Worm (Caenorhabditis elegans) whole organism, L4 larva: Measurements from ENCODE around the gene F42F12.3.
A peak's percentile ranks its signal among the peaks of the same experiment; 100 is the strongest.

Source experiments
- D1046.2 ChIP-seq: fragments of 200-800 bp; sonication (Bioruptor generic); IDR thresholded peaks from 2 replicates; pipeline ENCODE4 v1.3.6; 2022; ENCODE audit warnings: missing genetic modification characterization, missing compliant biosample characterization
- F10B5.3 ChIP-seq: sonication (generic microtip); optimal IDR thresholded peaks from 2 replicates; lab custom pipeline; 2016; ENCODE audit warnings: mild to moderate bottlenecking, missing genetic modification characterization, missing compliant biosample characterization
- F49E8.2 ChIP-seq: sonication (generic microtip); optimal IDR thresholded peaks from 2 replicates; lab custom pipeline; 2016; ENCODE audit warnings: missing compliant biosample characterization, mild to moderate bottlenecking, missing genetic modification characterization, borderline replicate concordance
- T26A8.4 ChIP-seq: fragments of 200-800 bp; sonication (Bioruptor generic); IDR thresholded peaks from 2 replicates; pipeline ENCODE4 v1.3.6; 2022; ENCODE audit warnings: missing genetic modification characterization, missing compliant biosample characterization
- Y75B8A.6 ChIP-seq: fragments of 200-800 bp; sonication (Bioruptor generic); IDR thresholded peaks from 2 replicates; pipeline ENCODE4 v1.3.6; 2022; ENCODE audit warnings: missing genetic modification reagents, missing genetic modification characterization, missing compliant biosample characterization
- ZK546.5 ChIP-seq, 2 experiments: sonication (generic microtip); optimal IDR thresholded peaks; 2 replicates each; lab custom pipeline; 2017; ENCODE audit warnings: missing biosample characterization in 2 of 2, missing genetic modification characterization in 2 of 2
- aha-1 ChIP-seq: fragments of 150-350 bp; peaks from one replicate; lab custom pipeline; 2014; ENCODE audit warnings: missing biosample characterization, missing genetic modification characterization
- ceh-32 ChIP-seq: sonication (generic microtip); optimal IDR thresholded peaks from 2 replicates; lab custom pipeline; 2016; ENCODE audit warnings: mild to moderate bottlenecking, missing genetic modification characterization, missing compliant biosample characterization; ENCODE audit not compliant: poor library complexity
- ctbp-1 ChIP-seq: fragments of 200-800 bp; sonication (Bioruptor generic); IDR thresholded peaks from 2 replicates; pipeline ENCODE4 v1.3.6; 2022; ENCODE audit warnings: missing genetic modification reagents, missing genetic modification characterization, missing compliant biosample characterization
- daf-8 ChIP-seq: fragments of 200-800 bp; sonication (Bioruptor generic); IDR thresholded peaks from 2 replicates; pipeline ENCODE4 v1.3.6; 2022; ENCODE audit warnings: missing genetic modification characterization, missing compliant biosample characterization
- dmd-6 ChIP-seq: fragments of 200-800 bp; sonication (Bioruptor generic); IDR thresholded peaks from 2 replicates; pipeline ENCODE4 v1.3.6; 2022; ENCODE audit warnings: missing genetic modification reagents, missing genetic modification characterization, missing compliant biosample characterization
- egl-43 ChIP-seq: fragments of 200-800 bp; sonication (Bioruptor generic); IDR thresholded peaks from 2 replicates; pipeline ENCODE4 v1.3.6; 2022; ENCODE audit warnings: missing genetic modification reagents, missing genetic modification characterization, missing compliant biosample characterization
- fkh-10 ChIP-seq: fragments of 150-350 bp; optimal IDR thresholded peaks from 2 replicates; lab custom pipeline; 2014; ENCODE audit warnings: missing biosample characterization, missing genetic modification reagents, missing genetic modification characterization
- fos-1 ChIP-seq: fragments of 150-350 bp; optimal IDR thresholded peaks from 2 replicates; lab custom pipeline; 2014; ENCODE audit warnings: missing biosample characterization, missing genetic modification characterization
- gei-8 ChIP-seq: fragments of 200-800 bp; sonication (Bioruptor generic); optimal IDR thresholded peaks from 2 replicates; lab custom pipeline; 2018; ENCODE audit warnings: mild to moderate bottlenecking, missing genetic modification characterization, missing compliant biosample characterization
- hlh-11 ChIP-seq: fragments of 200-800 bp; sonication (Bioruptor generic); optimal IDR thresholded peaks from 2 replicates; lab custom pipeline; 2018; ENCODE audit warnings: mild to moderate bottlenecking, missing genetic modification characterization, missing compliant biosample characterization
- hlh-30 ChIP-seq: sonication (generic microtip); optimal IDR thresholded peaks from 2 replicates; lab custom pipeline; 2017; ENCODE audit warnings: antibody characterized with exemption, mild to moderate bottlenecking, missing genetic modification characterization, missing compliant biosample characterization; ENCODE audit not compliant: insufficient read depth
- lin-1 ChIP-seq: fragments of 200-800 bp; sonication (Bioruptor generic); IDR thresholded peaks from 2 replicates; pipeline ENCODE4 v1.3.6; 2022; ENCODE audit warnings: missing genetic modification reagents, missing genetic modification characterization, missing compliant biosample characterization
- lin-15B ChIP-seq: fragments of 150-350 bp; sonication (generic microtip); optimal IDR thresholded peaks from 3 replicates; lab custom pipeline; 2014; ENCODE audit warnings: missing biosample characterization, missing genetic modification characterization
- lin-39 ChIP-seq: fragments of 150-350 bp; optimal IDR thresholded peaks from 2 replicates; lab custom pipeline; 2014; ENCODE audit warnings: missing biosample characterization, missing genetic modification reagents, missing genetic modification characterization
- mdt-29 ChIP-seq: fragments of 200-800 bp; sonication (Bioruptor generic); IDR thresholded peaks from 2 replicates; pipeline ENCODE4 v1.3.6; 2022; ENCODE audit warnings: missing genetic modification reagents, missing genetic modification characterization, missing compliant biosample characterization
- mes-2 ChIP-seq: sonication (generic microtip); optimal IDR thresholded peaks from 2 replicates; lab custom pipeline; 2016; ENCODE audit warnings: missing genotype, mild to moderate bottlenecking, missing genetic modification characterization, missing compliant biosample characterization; ENCODE audit not compliant: poor library complexity, severe bottlenecking
- mxl-2 ChIP-seq: fragments of 200-800 bp; sonication (Bioruptor generic); conservative IDR thresholded peaks from 2 replicates; pipeline ENCODE4 v1.3.6; 2022; ENCODE audit warnings: missing genetic modification reagents, missing genetic modification characterization, missing compliant biosample characterization
- nhr-111 ChIP-seq: fragments of 200-800 bp; sonication (Bioruptor generic); optimal IDR thresholded peaks from 2 replicates; lab custom pipeline; 2018; ENCODE audit warnings: mild to moderate bottlenecking, missing genetic modification characterization, missing compliant biosample characterization
- nhr-25 ChIP-seq: sonication (generic microtip); optimal IDR thresholded peaks from 2 replicates; lab custom pipeline; 2017; ENCODE audit warnings: missing genetic modification characterization, mild to moderate bottlenecking, missing compliant biosample characterization, antibody characterized with exemption, moderate library complexity, borderline replicate concordance; ENCODE audit not compliant: insufficient read depth
- nhr-48 ChIP-seq: sonication (generic microtip); optimal IDR thresholded peaks from 2 replicates; lab custom pipeline; 2016; ENCODE audit warnings: mild to moderate bottlenecking, missing genetic modification characterization, missing compliant biosample characterization
- php-3 ChIP-seq: fragments of 200-800 bp; sonication (Bioruptor generic); IDR thresholded peaks from 2 replicates; pipeline ENCODE4 v1.3.6; 2022; ENCODE audit warnings: missing genetic modification reagents, missing genetic modification characterization, missing compliant biosample characterization
- rbr-2 ChIP-seq: sonication (generic microtip); optimal IDR thresholded peaks from 2 replicates; lab custom pipeline; 2016; ENCODE audit warnings: missing genotype, missing genetic modification characterization, missing compliant biosample characterization
- set-16 ChIP-seq: fragments of 200-800 bp; sonication (Bioruptor generic); IDR thresholded peaks from 2 replicates; pipeline ENCODE4 v1.3.6; 2022; ENCODE audit warnings: missing genetic modification reagents, missing genetic modification characterization, missing compliant biosample characterization
- snpc-1.2 ChIP-seq: fragments of 200-800 bp; sonication (Bioruptor generic); IDR thresholded peaks from 2 replicates; pipeline ENCODE4 v1.3.6; 2022; ENCODE audit warnings: missing genetic modification reagents, missing genetic modification characterization, missing compliant biosample characterization
- snpc-4 ChIP-seq: fragments of 150-350 bp; optimal IDR thresholded peaks from 2 replicates; lab custom pipeline; 2014; ENCODE audit warnings: missing biosample characterization, missing genetic modification characterization
- spr-1 ChIP-seq: sonication (generic microtip); optimal IDR thresholded peaks from 2 replicates; lab custom pipeline; 2016; ENCODE audit warnings: mild to moderate bottlenecking, missing genetic modification characterization, missing compliant biosample characterization
- spr-3 ChIP-seq: fragments of 200-800 bp; sonication (Bioruptor generic); optimal IDR thresholded peaks from 2 replicates; lab custom pipeline; 2018; ENCODE audit warnings: mild to moderate bottlenecking, missing genetic modification characterization, missing compliant biosample characterization
- tag-97 ChIP-seq: fragments of 200-800 bp; sonication (Bioruptor generic); IDR thresholded peaks from 2 replicates; pipeline ENCODE4 v1.3.6; 2022; ENCODE audit warnings: missing genetic modification characterization, missing compliant biosample characterization
- unc-130 ChIP-seq: sonication (generic microtip); optimal IDR thresholded peaks from 2 replicates; lab custom pipeline; 2016; ENCODE audit warnings: missing genetic modification reagents, missing genetic modification characterization, missing compliant biosample characterization
- unc-62 ChIP-seq, 3 experiments: fragments of 150-350 bp in 1 of 3; sonication (generic microtip); optimal IDR thresholded peaks in 2 of 3; peaks in 1 of 3; 1 replicate in 1 of 3; 2 replicates in 2 of 3; lab custom pipeline; 2014 to 2017; ENCODE audit warnings: missing biosample characterization in 3 of 3, missing genetic modification characterization in 3 of 3, missing genetic modification reagents in 3 of 3, missing genotype in 1 of 3
- zag-1 ChIP-seq: fragments of 150-350 bp; optimal IDR thresholded peaks from 2 replicates; lab custom pipeline; 2014; ENCODE audit warnings: missing biosample characterization, missing genetic modification characterization
- zfp-2 ChIP-seq: sonication (generic microtip); optimal IDR thresholded peaks from 2 replicates; lab custom pipeline; 2016; ENCODE audit warnings: mild to moderate bottlenecking, missing genetic modification characterization, missing compliant biosample characterization
- zfp-3 ChIP-seq: fragments of 200-800 bp; sonication (Bioruptor generic); conservative IDR thresholded peaks from 2 replicates; pipeline ENCODE4 v1.3.6; 2022; ENCODE audit warnings: missing genetic modification reagents, missing genetic modification characterization, missing compliant biosample characterization
- zip-11 ChIP-seq: fragments of 200-800 bp; sonication (Bioruptor generic); IDR thresholded peaks from 2 replicates; pipeline ENCODE4 v1.3.6; 2022; ENCODE audit warnings: missing genetic modification characterization, missing compliant biosample characterization

The F42F12.3 gene

ce11 chrX:12367498-12367897, 17.1 kb downstream of the F42F12.3 start (continued):
- TF ChIP-seq egl-43 (GFP tag; lab: Robert Waterston, UW) (peak; percentile 82), mdt-29 (GFP tag; lab: Robert Waterston, UW) (no peak), zfp-2 (tag; lab: Kevin White, UChicago) (no peak), unc-130 (no peak), hlh-30 (peak; percentile 49), ceh-32 (no peak)

ce11 chrX:12371321-12371720, 20.9 kb downstream of the F42F12.3 start, which contains the start of gene rif-1.2:
Gene rif-1.2, minus strand, starts transcription at chrX:12371421.
- TF ChIP-seq unc-130 (no peak), egl-43 (GFP tag; lab: Robert Waterston, UW) (no peak), spr-3 (GFP tag; lab: Kevin White, UChicago) (no peak), aha-1 (no peak), T26A8.4 (no peak), ZK546.5 (tag; optimal IDR thresholded peaks at IDR 0.05; lab: Kevin White, UChicago) (no peak), php-3 (GFP tag; lab: Robert Waterston, UW) (no peak), lin-1 (GFP tag; lab: Robert Waterston, UW) (no peak), nhr-48 (no peak), fkh-10 (no peak)

ce11 chrX:12375783-12376182, 25.4 kb downstream of the F42F12.3 start:
- TF ChIP-seq unc-62 (GFP tag; optimal IDR thresholded peaks at IDR 0.05 in 1 of 2; lab: Kevin White, UChicago) (peak in 1 of 2 experiments; percentile 90), unc-62 (tag; optimal IDR thresholded peaks at IDR 0.05; lab: Kevin White, UChicago) (no peak), lin-39 (no peak)

- TF ChIP-seq zip-11 (GFP tag; lab: Robert Waterston, UW): no peak
- TF ChIP-seq unc-62 (GFP tag; optimal IDR thresholded peaks at IDR 0.05 in 1 of 2; lab: Kevin White, UChicago): peak in 1 of 2 experiments; percentile 78
- no peak for TF ChIP-seq unc-62 (tag; optimal IDR thresholded peaks at IDR 0.05; lab: Kevin White, UChicago)
- TF ChIP-seq fos-1 (tag; lab: Kevin White, UChicago): no peak
- TF ChIP-seq mes-2: no peak
- TF ChIP-seq hlh-11 (tag; lab: Kevin White, UChicago): no peak
Measured at ce11 chrX:12378293-12378692, 27.9 kb downstream of the F42F12.3 start, which contains the start of gene glb-13. Gene glb-13, minus strand, starts transcription at chrX:12378393.

ce11 chrX:12391380-12391779, 41.0 kb downstream of the F42F12.3 start, which contains the start of gene nekl-3:
Gene nekl-3, minus strand, starts transcription at chrX:12391480.
- TF ChIP-seq zfp-3 (GFP tag; lab: Robert Waterston, UW) (no peak), nhr-25 (tag; lab: Kevin White, UChicago) (no peak), aha-1 (peak; percentile 21), set-16 (no peak)

ce11 chrX:12393786-12394308, 43.5 kb downstream of the F42F12.3 start, which contains the start of gene F17E5.2:
Gene F17E5.2, plus strand, starts transcription at chrX:12394258.
- TF ChIP-seq nhr-111 (GFP tag; lab: Kevin White, UChicago) (no peak), snpc-1.2 (no peak), zag-1 (no peak), F10B5.3 (tag; lab: Kevin White, UChicago) (peak; percentile 63), set-16 (no peak), ctbp-1 (peak; percentile 94), tag-97 (GFP tag; lab: Robert Waterston, UW) (no peak), fos-1 (tag; lab: Kevin White, UChicago) (no peak), daf-8 (no peak), rbr-2 (tag; lab: Kevin White, UChicago) (peak; percentile 96), gei-8 (peak; percentile 38), snpc-4 (tag; lab: Kevin White, UChicago) (peak; percentile 4), mxl-2 (GFP tag; lab: Robert Waterston, UW) (no peak), lin-15B (tag; lab: Kevin White, UChicago) (no peak), dmd-6 (GFP tag; lab: Robert Waterston, UW) (peak; percentile 93), spr-1 (tag; lab: Kevin White, UChicago) (peak; percentile 84), ZK546.5 (tag; optimal IDR thresholded peaks at IDR 0.05; lab: Kevin White, UChicago) (no peak), D1046.2 (no peak), Y75B8A.6 (GFP tag; lab: Robert Waterston, UW) (no peak), lin-1 (GFP tag; lab: Robert Waterston, UW) (peak; percentile 75), F49E8.2 (tag; lab: Kevin White, UChicago) (no peak), T26A8.4 (no peak; the same call in 1 of the 2 replicates), unc-130 (no peak)
